Fruit fly (Drosophila melanogaster) whole organism, embryonic: ENCODE data around the gene OtopLc.

ENCODE experiments used
- Adf1 ChIP-seq: fragments of 200-800 bp; sonication (Bioruptor generic); IDR thresholded peaks from 2 replicates; pipeline ENCODE4 v1.3.6; 2022; ENCODE audit warnings: missing biosample characterization, missing genetic modification characterization
- Atf-2 ChIP-seq: fragments of 200-800 bp; sonication (Bioruptor generic); optimal IDR thresholded peaks from 2 replicates; lab custom pipeline; 2016; ENCODE audit warnings: missing biosample characterization, missing genetic modification characterization
- Awh ChIP-seq: fragments of 200-800 bp; sonication (Bioruptor generic); IDR thresholded peaks from 2 replicates; pipeline ENCODE4, ENCODE4 v1.3.6; 2022; ENCODE audit warnings: missing biosample characterization, missing genetic modification characterization
- Blimp-1 ChIP-seq: fragments of 200-800 bp; sonication (Bioruptor generic); optimal IDR thresholded peaks from 3 replicates; lab custom pipeline; 2018; ENCODE audit warnings: missing biosample characterization, missing genetic modification characterization, mild to moderate bottlenecking, moderate library complexity, missing genetic modification reagents
- CG10321 ChIP-seq: fragments of 200-800 bp; sonication (Bioruptor generic); IDR thresholded peaks from 2 replicates; pipeline ENCODE4 v1.3.6; 2022; ENCODE audit warnings: missing biosample characterization, missing genetic modification characterization
- CG11456 ChIP-seq: fragments of 200-800 bp; sonication (Bioruptor generic); IDR thresholded peaks from 3 replicates; pipeline ENCODE4 v1.3.6; 2022; ENCODE audit warnings: missing biosample characterization, missing genetic modification characterization
- CG11560 ChIP-seq: fragments of 200-800 bp; sonication (Bioruptor generic); IDR thresholded peaks from 3 replicates; pipeline ENCODE4 v1.3.6; 2022; ENCODE audit warnings: missing biosample characterization, missing genetic modification characterization
- CG11695 ChIP-seq: fragments of 200-800 bp; sonication (Bioruptor generic); IDR thresholded peaks from 3 replicates; pipeline ENCODE4 v1.3.6; 2022; ENCODE audit warnings: missing biosample characterization, missing genetic modification characterization
- CG12155 ChIP-seq: fragments of 200-800 bp; sonication (Bioruptor generic); optimal IDR thresholded peaks from 3 replicates; lab custom pipeline; 2016; ENCODE audit warnings: missing biosample characterization, missing genetic modification characterization
- CG14014 ChIP-seq: fragments of 200-800 bp; sonication (Bioruptor generic); IDR thresholded peaks from 2 replicates; pipeline ENCODE4 v1.3.6; 2022; ENCODE audit warnings: missing biosample characterization, missing genetic modification characterization
- CG14050 ChIP-seq: fragments of 200-800 bp; sonication (Bioruptor generic); IDR thresholded peaks from 3 replicates; pipeline ENCODE4 v1.3.6; 2022; ENCODE audit warnings: missing biosample characterization, missing genetic modification characterization
- CG14860 ChIP-seq: fragments of 200-800 bp; sonication (Bioruptor generic); IDR thresholded peaks from 3 replicates; pipeline ENCODE4 v1.3.6; 2022; ENCODE audit warnings: missing biosample characterization, missing genetic modification characterization; ENCODE audit not compliant: partially characterized antibody
- CG2712 ChIP-seq: fragments of 200-800 bp; optimal IDR thresholded peaks from 3 replicates; lab custom pipeline; 2019; ENCODE audit warnings: missing biosample characterization, mild to moderate bottlenecking, missing genetic modification characterization, moderate library complexity
- CG2889 ChIP-seq: fragments of 200-800 bp; sonication (Bioruptor generic); IDR thresholded peaks from 3 replicates; pipeline ENCODE4 v1.3.6; 2022; ENCODE audit warnings: missing biosample characterization, missing genetic modification characterization
- CG33213 ChIP-seq: fragments of 200-800 bp; sonication (Bioruptor generic); optimal IDR thresholded peaks from 3 replicates; lab custom pipeline; 2016; ENCODE audit warnings: missing biosample characterization, missing genetic modification characterization
- CG3838 ChIP-seq: fragments of 200-800 bp; sonication (Bioruptor generic); optimal IDR thresholded peaks from 3 replicates; lab custom pipeline; 2016; ENCODE audit warnings: missing biosample characterization, missing genetic modification characterization
- CG4404 ChIP-seq: fragments of 200-800 bp; sonication (Bioruptor generic); IDR thresholded peaks from 2 replicates; pipeline ENCODE4 v1.3.6; 2022; ENCODE audit warnings: missing biosample characterization, missing genetic modification characterization
- CG4854 ChIP-seq: fragments of 200-800 bp; sonication (Bioruptor generic); optimal IDR thresholded peaks from 2 replicates; lab custom pipeline; 2016; ENCODE audit warnings: missing biosample characterization, missing genetic modification characterization, inconsistent platforms
- CG8765 ChIP-seq: fragments of 200-800 bp; sonication (Bioruptor generic); IDR thresholded peaks from 2 replicates; pipeline ENCODE4 v1.3.6; 2022; ENCODE audit warnings: missing biosample characterization, missing genetic modification characterization
- CG9215 ChIP-seq: fragments of 200-800 bp; sonication (Bioruptor generic); IDR thresholded peaks from 2 replicates; pipeline ENCODE4 v1.3.6; 2022; ENCODE audit warnings: missing biosample characterization, missing genetic modification characterization
- D19B ChIP-seq: fragments of 200-800 bp; sonication (Bioruptor generic); optimal IDR thresholded peaks from 2 replicates; lab custom pipeline; 2017; ENCODE audit warnings: missing biosample characterization, mild to moderate bottlenecking, missing genetic modification characterization
- Dbx ChIP-seq: fragments of 200-800 bp; sonication (Bioruptor generic); IDR thresholded peaks from 3 replicates; pipeline ENCODE4 v1.3.6; 2022; ENCODE audit warnings: missing biosample characterization, missing genetic modification characterization
- Deaf1 ChIP-seq: fragments of 200-800 bp; optimal IDR thresholded peaks from 3 replicates; lab custom pipeline; 2019; ENCODE audit warnings: missing biosample characterization, mild to moderate bottlenecking, missing genetic modification characterization, moderate library complexity
- Doc3 ChIP-seq: fragments of 200-800 bp; sonication (Bioruptor generic); IDR thresholded peaks from 3 replicates; pipeline ENCODE4 v1.3.6; 2022; ENCODE audit warnings: missing biosample characterization, missing genetic modification characterization; ENCODE audit not compliant: partially characterized antibody
- ERR ChIP-seq: fragments of 200-800 bp; sonication (Bioruptor generic); optimal IDR thresholded peaks from 2 replicates; lab custom pipeline; 2016; ENCODE audit warnings: missing biosample characterization, missing genetic modification characterization
- HLH3B ChIP-seq: fragments of 200-800 bp; sonication (Bioruptor generic); IDR thresholded peaks from 2 replicates; pipeline ENCODE4 v1.3.6; 2022; ENCODE audit warnings: missing biosample characterization, missing genetic modification characterization
- HLHmδ ChIP-seq: fragments of 200-800 bp; sonication (Bioruptor generic); optimal IDR thresholded peaks from 2 replicates; lab custom pipeline; 2018; ENCODE audit warnings: missing biosample characterization, mild to moderate bottlenecking, missing genetic modification characterization, moderate library complexity
- Hey ChIP-seq: fragments of 200-800 bp; sonication (Bioruptor generic); optimal IDR thresholded peaks from 3 replicates; lab custom pipeline; 2018; ENCODE audit warnings: missing biosample characterization, mild to moderate bottlenecking, missing genetic modification characterization
- HmgZ ChIP-seq: fragments of 200-800 bp; sonication (Bioruptor generic); optimal IDR thresholded peaks from 2 replicates; lab custom pipeline; 2018; ENCODE audit warnings: missing biosample characterization, mild to moderate bottlenecking, missing genetic modification characterization
- Mad ChIP-seq: fragments of 200-800 bp; sonication (Bioruptor generic); optimal IDR thresholded peaks from 2 replicates; lab custom pipeline; 2016; ENCODE audit warnings: missing biosample characterization, missing genetic modification characterization
- NC2α ChIP-seq: fragments of 200-800 bp; sonication (Bioruptor generic); optimal IDR thresholded peaks from 2 replicates; lab custom pipeline; 2016; ENCODE audit warnings: missing biosample characterization, missing genetic modification characterization
- Nf-YA ChIP-seq: fragments of 200-800 bp; sonication (Bioruptor generic); IDR thresholded peaks from 2 replicates; pipeline ENCODE4 v1.3.6; 2022; ENCODE audit warnings: missing biosample characterization, missing genetic modification characterization
- Nf-YB ChIP-seq: fragments of 200-800 bp; sonication (Bioruptor generic); optimal IDR thresholded peaks from 3 replicates; lab custom pipeline; 2019; ENCODE audit warnings: missing biosample characterization, mild to moderate bottlenecking, missing genetic modification characterization, moderate library complexity
- Rfx ChIP-seq: fragments of 200-800 bp; sonication (Bioruptor generic); IDR thresholded peaks from 2 replicates; pipeline ENCODE4 v1.3.6; 2022; ENCODE audit warnings: missing biosample characterization, missing genetic modification characterization
- Sry-β ChIP-seq: fragments of 200-800 bp; sonication (Bioruptor generic); optimal IDR thresholded peaks from 2 replicates; lab custom pipeline; 2018; ENCODE audit warnings: missing biosample characterization, mild to moderate bottlenecking, missing genetic modification characterization, moderate library complexity
- bab2 ChIP-seq: fragments of 200-800 bp; sonication (Bioruptor generic); optimal IDR thresholded peaks from 2 replicates; lab custom pipeline; 2016; ENCODE audit warnings: missing biosample characterization, missing genetic modification characterization
- bowl ChIP-seq: fragments of 200-800 bp; sonication (Bioruptor generic); IDR thresholded peaks from 2 replicates; pipeline ENCODE4 v1.3.6; 2022; ENCODE audit warnings: missing biosample characterization, missing genetic modification characterization
- cg ChIP-seq: fragments of 200-800 bp; sonication (Bioruptor generic); optimal IDR thresholded peaks from 3 replicates; lab custom pipeline; 2019; ENCODE audit warnings: missing biosample characterization, mild to moderate bottlenecking, missing genetic modification characterization, moderate library complexity
- corto ChIP-seq: fragments of 200-800 bp; sonication (Bioruptor generic); optimal IDR thresholded peaks from 2 replicates; lab custom pipeline; 2016; ENCODE audit warnings: missing biosample characterization, mild to moderate bottlenecking, missing genetic modification characterization, moderate library complexity
- fu2 ChIP-seq: fragments of 200-800 bp; sonication (Bioruptor generic); optimal IDR thresholded peaks from 2 replicates; lab custom pipeline; 2016; ENCODE audit warnings: missing biosample characterization, missing genetic modification characterization
- ind ChIP-seq: fragments of 200-800 bp; sonication (Bioruptor generic); optimal IDR thresholded peaks from 3 replicates; lab custom pipeline; 2016; ENCODE audit warnings: missing biosample characterization, missing genetic modification characterization
- klu ChIP-seq: fragments of 200-800 bp; sonication (Bioruptor generic); IDR thresholded peaks from 2 replicates; pipeline ENCODE4 v1.3.6; 2022; ENCODE audit warnings: missing biosample characterization, missing genetic modification characterization
- lmd ChIP-seq: fragments of 200-800 bp; sonication (Bioruptor generic); IDR thresholded peaks from 2 replicates; pipeline ENCODE4 v1.3.6; 2022; ENCODE audit warnings: missing biosample characterization, missing genetic modification characterization
- mam ChIP-seq: fragments of 200-800 bp; sonication (Bioruptor generic); optimal IDR thresholded peaks from 3 replicates; lab custom pipeline; 2016; ENCODE audit warnings: missing biosample characterization, missing genetic modification characterization
- onecut ChIP-seq: fragments of 200-800 bp; sonication (Bioruptor generic); IDR thresholded peaks from 2 replicates; pipeline ENCODE4 v1.3.6; 2022; ENCODE audit warnings: missing biosample characterization, missing genetic modification characterization
- pho ChIP-seq: fragments of 200-800 bp; sonication (Bioruptor generic); optimal IDR thresholded peaks from 2 replicates; lab custom pipeline; 2016; ENCODE audit warnings: missing biosample characterization, missing genetic modification characterization
- rib ChIP-seq: fragments of 200-800 bp; sonication (Bioruptor generic); IDR thresholded peaks from 2 replicates; pipeline ENCODE4 v1.3.6; 2022; ENCODE audit warnings: missing biosample characterization, missing genetic modification characterization
- sqz ChIP-seq: fragments of 200-800 bp; sonication (Bioruptor generic); optimal IDR thresholded peaks from 3 replicates; lab custom pipeline; 2018; ENCODE audit warnings: missing biosample characterization, mild to moderate bottlenecking, missing genetic modification characterization
- stc ChIP-seq: fragments of 200-800 bp; sonication (Bioruptor generic); IDR thresholded peaks from 2 replicates; pipeline ENCODE4 v1.3.6; 2022; ENCODE audit warnings: missing biosample characterization, missing genetic modification characterization
- tap ChIP-seq: fragments of 200-800 bp; optimal IDR thresholded peaks from 3 replicates; lab custom pipeline; 2019; ENCODE audit warnings: missing biosample characterization, mild to moderate bottlenecking, missing genetic modification characterization, moderate library complexity
- tll ChIP-seq, 2 experiments: fragments of 200-800 bp in 1 of 2; fragments of >200 bp in 1 of 2; sonication (Bioruptor generic) in 1 of 2; optimal IDR thresholded peaks; 2 replicates each; lab custom pipeline; 2017 to 2019; ENCODE audit warnings: missing biosample characterization in 2 of 2, missing genetic modification characterization in 2 of 2, mild to moderate bottlenecking in 1 of 2, moderate library complexity in 1 of 2

The OtopLc gene

DNA sequence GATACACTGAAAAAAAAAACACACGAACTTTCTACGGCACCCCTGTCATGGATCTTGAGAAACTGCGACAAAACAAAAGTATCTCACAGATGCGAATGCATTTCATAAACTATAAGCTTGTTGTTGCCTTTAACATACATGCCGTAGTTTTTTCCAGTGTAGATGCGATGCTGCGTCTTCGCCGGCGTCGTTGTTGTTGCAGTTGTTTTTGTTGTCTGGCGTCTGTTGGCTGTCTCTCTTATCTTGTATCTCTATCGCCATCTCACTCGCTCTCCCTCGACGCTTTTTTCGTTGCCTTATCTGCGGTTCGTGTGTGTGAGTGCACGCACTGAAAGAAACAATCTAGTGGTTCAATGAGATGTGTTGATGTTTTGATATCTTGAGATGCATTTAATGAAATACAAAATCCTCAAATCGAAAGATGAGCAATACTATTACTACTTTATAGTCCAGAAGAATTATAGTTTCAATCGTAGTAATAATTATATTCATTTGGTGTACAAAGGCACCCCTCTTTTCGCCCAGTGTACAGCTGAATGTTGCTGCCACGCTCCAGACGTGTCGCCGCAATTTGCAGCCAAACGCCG is 33.9 kb upstream of the OtopLc start:
- peak; percentile 58 for TF ChIP-seq tap
- peak; percentile 94 for TF ChIP-seq CG14014 (GFP tag; lab: Robert Waterston, UW)
- TF ChIP-seq Rfx (GFP tag; lab: Robert Waterston, UW), result peak; percentile 97
- TF ChIP-seq CG11560, result peak; percentile 86
- TF ChIP-seq Deaf1 (tag; lab: Kevin White, UChicago), result peak; percentile 42
- peak; percentile 88 for TF ChIP-seq Adf1
- peak; percentile 95 for TF ChIP-seq sqz
- peak; percentile 69 for TF ChIP-seq Sry-β
- peak; percentile 90 for TF ChIP-seq Nf-YA (GFP tag; lab: Robert Waterston, UW)
- TF ChIP-seq stc (GFP tag; lab: Robert Waterston, UW), result peak; percentile 93
- TF ChIP-seq bab2, result peak; percentile 97
- TF ChIP-seq rib (GFP tag; lab: Robert Waterston, UW), result peak; percentile 91
- peak; percentile 63 for TF ChIP-seq D19B (GFP tag; lab: Kevin White, UChicago)
- TF ChIP-seq NC2α, result peak; percentile 93
- TF ChIP-seq lmd (GFP tag; lab: Robert Waterston, UW), result peak; percentile 96
- peak; percentile 96 for TF ChIP-seq CG11456 (GFP tag; lab: Robert Waterston, UW)
- peak; percentile 89 for TF ChIP-seq bowl
- TF ChIP-seq CG4404 (GFP tag; lab: Robert Waterston, UW), result peak; percentile 93
- TF ChIP-seq Nf-YB, result peak; percentile 82
- peak; percentile 97 for TF ChIP-seq ERR (GFP tag; lab: Kevin White, UChicago)
- TF ChIP-seq Blimp-1 (GFP tag; lab: Kevin White, UChicago), result peak; percentile 92
- TF ChIP-seq pho (GFP tag; lab: Kevin White, UChicago), result peak; percentile 94
- TF ChIP-seq klu (GFP tag; lab: Robert Waterston, UW), result peak; percentile 89
- peak; percentile 75 for TF ChIP-seq Hey (tag; lab: Kevin White, UChicago)
- no peak for TF ChIP-seq Doc3 (GFP tag; lab: Robert Waterston, UW)
- TF ChIP-seq CG9215, result peak; percentile 86
- peak; percentile 86 for TF ChIP-seq HmgZ (tag; lab: Kevin White, UChicago)
- TF ChIP-seq tll (GFP tag; optimal IDR thresholded peaks at IDR 0.05; lab: Kevin White, UChicago), result peak in 1 of 2 experiments; percentile 65
- TF ChIP-seq CG12155 (GFP tag; lab: Kevin White, UChicago), result peak; percentile 95
- TF ChIP-seq CG14860, result no peak
- peak; percentile 58 for TF ChIP-seq HLHmδ
- peak; percentile 82 for TF ChIP-seq cg (GFP tag; lab: Kevin White, UChicago)
- TF ChIP-seq Atf-2 (GFP tag; lab: Kevin White, UChicago), result peak; percentile 97
- peak; percentile 96 for TF ChIP-seq Mad
- peak; percentile 94 for TF ChIP-seq CG14050 (GFP tag; lab: Robert Waterston, UW)
- TF ChIP-seq mam, result peak; percentile 96
- TF ChIP-seq Awh, result peak; percentile 96
- peak; percentile 93 for TF ChIP-seq CG11695 (GFP tag; lab: Robert Waterston, UW)
- TF ChIP-seq corto (GFP tag; lab: Kevin White, UChicago), result peak; percentile 88
- peak; percentile 91 for TF ChIP-seq CG3838 (GFP tag; lab: Kevin White, UChicago)
- TF ChIP-seq CG10321, result peak; percentile 76
- TF ChIP-seq onecut, result peak; percentile 97
- TF ChIP-seq Dbx (GFP tag; lab: Robert Waterston, UW), result peak; percentile 90
- peak; percentile 90 for TF ChIP-seq CG2889 (GFP tag; lab: Robert Waterston, UW)
- peak; percentile 86 for TF ChIP-seq CG2712 (tag; lab: Kevin White, UChicago)
- peak; percentile 98 for TF ChIP-seq ind
- TF ChIP-seq CG33213 (GFP tag; lab: Kevin White, UChicago), result peak; percentile 98
- peak; percentile 97 for TF ChIP-seq HLH3B
- peak; percentile 93 for TF ChIP-seq CG8765 (GFP tag; lab: Robert Waterston, UW)
- peak; percentile 94 for TF ChIP-seq fu2
- TF ChIP-seq CG4854 (GFP tag; lab: Kevin White, UChicago), result peak; percentile 86
